Worm (Caenorhabditis elegans): ENCODE results near the gene lys-7.

lys-7 gene

ce11 chrV:3442609-3443008, 39.8 kb downstream of the lys-7 start:
- TF ChIP-seq R02D3.7 (tag; optimal IDR thresholded peaks at IDR 0.05) = no peak
- TF ChIP-seq F13H6.1 (tag; optimal IDR thresholded peaks at IDR 0.05) = no peak
- TF ChIP-seq nhr-6 (tag; optimal IDR thresholded peaks at IDR 0.05) = no peak
- TF ChIP-seq blmp-1 (tag; optimal IDR thresholded peaks at IDR 0.05; ENCODE audit: insufficient read depth) = no peak
- no peak for TF ChIP-seq mdl-1 (tag; optimal IDR thresholded peaks at IDR 0.05)
- TF ChIP-seq ZK546.5 (tag; optimal IDR thresholded peaks at IDR 0.05) = no peak
- no peak for TF ChIP-seq nhr-129 (tag; optimal IDR thresholded peaks at IDR 0.05)
- TF ChIP-seq lin-11 (tag; optimal IDR thresholded peaks at IDR 0.05) = no peak
- no peak for TF ChIP-seq ceh-16 (tag; optimal IDR thresholded peaks at IDR 0.05)
- TF ChIP-seq ceh-82 (tag; optimal IDR thresholded peaks at IDR 0.05) = no peak
- TF ChIP-seq sma-3 (GFP tag; optimal IDR thresholded peaks at IDR 0.05) = no peak
- TF ChIP-seq crh-2 (tag; optimal IDR thresholded peaks at IDR 0.05) = no peak
- TF ChIP-seq sem-4 (tag; optimal IDR thresholded peaks at IDR 0.05) = no peak

- TF ChIP-seq mbf-1 (tag; optimal IDR thresholded peaks at IDR 0.05) = no peak
- no peak for TF ChIP-seq ztf-11 (tag; optimal IDR thresholded peaks at IDR 0.05)
- no peak for TF ChIP-seq ama-1 (optimal IDR thresholded peaks at IDR 0.05)
- TF ChIP-seq nhr-6 (tag; optimal IDR thresholded peaks at IDR 0.05) = no peak
- no peak for TF ChIP-seq Y55F3AM.14 (GFP tag; optimal IDR thresholded peaks at IDR 0.05)
- no peak for TF ChIP-seq zag-1 (tag; optimal IDR thresholded peaks at IDR 0.05)
- TF ChIP-seq skn-1 (tag; optimal IDR thresholded peaks at IDR 0.05) = no peak
- TF ChIP-seq sem-4 (tag; optimal IDR thresholded peaks at IDR 0.05) = no peak
- no peak for TF ChIP-seq nhr-25 (tag; optimal IDR thresholded peaks at IDR 0.05)
- TF ChIP-seq F13H6.1 (tag; optimal IDR thresholded peaks at IDR 0.05) = no peak
- TF ChIP-seq lin-39 (tag; optimal IDR thresholded peaks at IDR 0.05) = no peak
Observed at ce11 chrV:3431535-3431990, 50.8 kb downstream of the lys-7 start, which contains the start of the genes T20D4.19 and srj-9. T20D4.19 (minus strand) TSS chrV:3431635. srj-9 (plus strand) TSS chrV:3431940.

Measured in whole organism, L2 larva.